Fruit fly (Drosophila melanogaster): ENCODE results near the gene CG13950.

CG13950 gene

DNA sequence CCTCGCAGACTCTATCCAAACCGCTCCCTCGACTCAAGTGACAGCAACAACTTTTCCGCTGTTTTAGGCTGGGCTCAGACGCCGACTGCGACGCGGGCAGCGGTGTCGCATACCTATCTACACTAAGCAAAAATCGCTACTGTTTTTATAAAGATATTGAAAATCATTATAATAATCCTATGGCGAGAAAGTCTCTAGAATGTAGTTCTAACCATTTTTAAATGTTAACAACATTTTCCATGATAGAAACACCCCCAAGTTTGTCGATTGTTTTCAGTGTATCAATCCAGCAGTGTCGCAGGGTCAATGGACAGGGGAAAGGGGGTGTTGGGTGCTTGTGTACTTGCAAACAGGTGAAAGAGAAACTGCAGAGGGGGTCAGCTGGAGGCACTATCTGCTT lies 5.9 kb downstream of the CG13950 start:
- TF ChIP-seq Crg-1 (GFP tag; optimal IDR thresholded peaks at IDR 0.05) (peak; percentile 88), ovo (GFP tag; optimal IDR thresholded peaks at IDR 0.05) (peak; percentile 93), CG14711 (tag; optimal IDR thresholded peaks at IDR 0.05) (peak; percentile 92), CG11617 (GFP tag; optimal IDR thresholded peaks at IDR 0.05) (peak; percentile 95), CG5204 (GFP tag; optimal IDR thresholded peaks at IDR 0.05) (peak; percentile 95), toe (GFP tag; optimal IDR thresholded peaks at IDR 0.05) (peak; percentile 95), CG33017 (tag; optimal IDR thresholded peaks at IDR 0.05) (peak; percentile 97), cnc (optimal IDR thresholded peaks at IDR 0.05) (no peak), CG7045 (GFP tag; optimal IDR thresholded peaks at IDR 0.05) (peak; percentile 96), CG1620 (GFP tag; optimal IDR thresholded peaks at IDR 0.05) (peak; percentile 97), bab1 (GFP tag; optimal IDR thresholded peaks at IDR 0.05) (peak; percentile 98), CG12768 (GFP tag; optimal IDR thresholded peaks at IDR 0.05) (peak; percentile 97), Hr96 (GFP tag; optimal IDR thresholded peaks at IDR 0.05) (peak; percentile 96), cic (GFP tag; optimal IDR thresholded peaks at IDR 0.05) (peak; percentile 78), CG7101 (tag; optimal IDR thresholded peaks at IDR 0.05) (peak; percentile 97), Mnt (GFP tag; optimal IDR thresholded peaks at IDR 0.05) (peak; percentile 91), tj (GFP tag; optimal IDR thresholded peaks at IDR 0.05) (peak; percentile 86), Clk (GFP tag; optimal IDR thresholded peaks at IDR 0.05) (peak; percentile 95), kay (GFP tag; ENCODE audit: borderline replicate concordance) (no peak), pad (GFP tag; optimal IDR thresholded peaks at IDR 0.05) (peak; percentile 87)

DNA sequence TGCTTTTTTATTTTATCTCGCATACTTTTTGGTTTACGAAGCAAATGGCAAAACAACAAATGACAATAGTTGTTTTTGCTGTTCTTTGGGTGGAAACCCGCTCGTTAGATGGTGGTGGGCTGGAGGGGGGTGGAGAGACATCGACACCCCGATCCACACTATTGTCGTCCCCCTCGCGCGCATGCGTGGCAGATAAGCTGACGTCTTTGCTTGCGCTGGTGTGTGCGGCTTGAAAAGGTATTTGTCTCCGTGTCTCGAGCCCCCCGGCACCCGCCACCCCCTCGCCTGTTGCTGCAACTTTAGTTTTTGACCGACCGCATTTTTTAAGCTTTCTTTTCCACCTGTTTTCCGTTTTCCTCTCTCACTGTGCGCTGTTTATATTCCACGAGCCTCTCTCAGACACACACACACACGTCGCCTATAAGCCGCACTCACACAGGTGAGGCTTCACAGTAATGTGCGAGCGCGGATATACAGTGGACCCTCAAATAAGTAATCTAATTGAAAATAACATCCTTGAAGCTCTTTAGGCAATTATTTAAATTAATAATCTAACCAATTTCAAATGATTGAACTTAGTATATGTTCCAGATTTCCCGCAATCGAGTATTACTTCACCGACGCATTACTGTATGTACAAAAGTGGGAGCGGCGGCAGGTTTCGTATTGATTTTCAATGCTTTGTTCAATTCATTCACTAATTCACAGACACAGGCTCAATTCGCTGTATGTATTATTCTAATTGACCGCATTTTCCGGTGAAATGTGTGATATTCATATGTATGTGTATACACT lies 7.2 kb downstream of the CG13950 start:
- peak; percentile 94 for TF ChIP-seq CG11617 (GFP tag; optimal IDR thresholded peaks at IDR 0.05)
- TF ChIP-seq toe (GFP tag; optimal IDR thresholded peaks at IDR 0.05), result peak; percentile 97
- peak; percentile 98 for TF ChIP-seq CG12768 (GFP tag; optimal IDR thresholded peaks at IDR 0.05)
- TF ChIP-seq Crg-1 (GFP tag; optimal IDR thresholded peaks at IDR 0.05), result peak; percentile 97
- TF ChIP-seq pad (GFP tag; optimal IDR thresholded peaks at IDR 0.05), result peak; percentile 89
- TF ChIP-seq Hr96 (GFP tag; optimal IDR thresholded peaks at IDR 0.05), result peak; percentile 95
- TF ChIP-seq kay (GFP tag; ENCODE audit: borderline replicate concordance), result no peak
- peak; percentile 98 for TF ChIP-seq CG33017 (tag; optimal IDR thresholded peaks at IDR 0.05)
- peak; percentile 94 for TF ChIP-seq Clk (GFP tag; optimal IDR thresholded peaks at IDR 0.05)
- peak; percentile 65 for TF ChIP-seq tj (GFP tag; optimal IDR thresholded peaks at IDR 0.05)
- TF ChIP-seq CG5204 (GFP tag; optimal IDR thresholded peaks at IDR 0.05), result peak; percentile 96
- TF ChIP-seq CG14711 (tag; optimal IDR thresholded peaks at IDR 0.05), result peak; percentile 93
- peak; percentile 98 for TF ChIP-seq bab1 (GFP tag; optimal IDR thresholded peaks at IDR 0.05)
- peak; percentile 90 for TF ChIP-seq Mnt (GFP tag; optimal IDR thresholded peaks at IDR 0.05)
- peak; percentile 49 for TF ChIP-seq ovo (GFP tag; optimal IDR thresholded peaks at IDR 0.05)
- peak; percentile 98 for TF ChIP-seq CG1620 (GFP tag; optimal IDR thresholded peaks at IDR 0.05)
- TF ChIP-seq cnc (optimal IDR thresholded peaks at IDR 0.05), result no peak
- TF ChIP-seq cic (GFP tag; optimal IDR thresholded peaks at IDR 0.05), result peak; percentile 98
- TF ChIP-seq CG7101 (tag; optimal IDR thresholded peaks at IDR 0.05), result peak; percentile 98
- TF ChIP-seq CG7045 (GFP tag; optimal IDR thresholded peaks at IDR 0.05), result peak; percentile 94

DNA sequence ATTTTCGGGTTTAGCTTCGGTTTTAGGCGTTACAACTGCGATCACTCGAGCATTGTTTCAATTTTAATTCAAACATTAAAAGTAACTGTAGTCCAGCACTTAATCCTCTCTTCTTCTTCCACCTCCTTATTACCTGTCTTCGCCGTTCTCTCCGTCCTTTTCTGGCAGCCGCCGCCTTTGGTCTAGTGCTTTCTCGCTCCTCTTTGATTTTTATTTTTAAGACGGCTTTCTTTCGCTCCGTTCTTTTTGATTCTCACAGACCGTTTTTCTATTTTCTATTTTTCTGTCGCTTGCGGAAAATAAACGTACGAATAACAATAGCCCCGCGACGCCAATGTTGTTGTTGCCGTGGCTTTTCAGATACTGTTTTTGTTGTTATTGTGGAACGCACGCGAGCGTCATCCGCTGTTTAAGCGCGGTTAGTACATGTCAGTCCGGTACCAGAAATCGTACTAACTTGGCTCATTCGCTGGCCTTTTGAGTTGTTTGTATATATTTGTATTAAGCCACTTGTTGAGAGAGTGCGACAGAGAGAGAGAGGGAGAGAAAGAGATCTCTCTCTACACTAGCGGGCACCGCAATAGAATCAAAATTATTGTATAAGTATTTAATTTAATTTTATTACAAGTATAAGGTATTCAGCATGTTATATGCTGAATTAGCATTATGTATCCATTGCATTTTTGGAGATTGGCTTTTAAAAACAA lies 8.1 kb downstream of the CG13950 start, which contains the start of gene aru:
aru (minus strand) TSS at position 456 of the 707 bp plus-strand sequence.
- TF ChIP-seq CG5204 (GFP tag; optimal IDR thresholded peaks at IDR 0.05) (no peak), CG33017 (tag; optimal IDR thresholded peaks at IDR 0.05) (no peak), toe (GFP tag; optimal IDR thresholded peaks at IDR 0.05) (no peak), CG1620 (GFP tag; optimal IDR thresholded peaks at IDR 0.05) (peak; percentile 25), Mnt (GFP tag; optimal IDR thresholded peaks at IDR 0.05) (peak; percentile 50), tj (GFP tag; optimal IDR thresholded peaks at IDR 0.05) (peak; percentile 10), Clk (GFP tag; optimal IDR thresholded peaks at IDR 0.05) (no peak), CG14711 (tag; optimal IDR thresholded peaks at IDR 0.05) (peak; percentile 15), bab1 (GFP tag; optimal IDR thresholded peaks at IDR 0.05) (peak; percentile 41), Hr96 (GFP tag; optimal IDR thresholded peaks at IDR 0.05) (no peak)

dm6 chr2L:868961-869360 lies 9.0 kb downstream of the CG13950 start:
- TF ChIP-seq kay (GFP tag; ENCODE audit: borderline replicate concordance), result no peak
- no peak for TF ChIP-seq Crg-1 (GFP tag; optimal IDR thresholded peaks at IDR 0.05)
- no peak for TF ChIP-seq CG33017 (tag; optimal IDR thresholded peaks at IDR 0.05)
- no peak for TF ChIP-seq ovo (GFP tag; optimal IDR thresholded peaks at IDR 0.05)
- TF ChIP-seq CG14711 (tag; optimal IDR thresholded peaks at IDR 0.05), result no peak
- no peak for TF ChIP-seq tj (GFP tag; optimal IDR thresholded peaks at IDR 0.05)

- TF ChIP-seq bab1 (GFP tag; optimal IDR thresholded peaks at IDR 0.05) (peak; percentile 1), Crg-1 (GFP tag; optimal IDR thresholded peaks at IDR 0.05) (no peak), CG33017 (tag; optimal IDR thresholded peaks at IDR 0.05) (peak; percentile 18), Mnt (GFP tag; optimal IDR thresholded peaks at IDR 0.05) (peak; percentile 55), CG14711 (tag; optimal IDR thresholded peaks at IDR 0.05) (peak; percentile 24), CG7101 (tag; optimal IDR thresholded peaks at IDR 0.05) (peak; percentile 7), pad (GFP tag; optimal IDR thresholded peaks at IDR 0.05) (no peak), kay (GFP tag; ENCODE audit: borderline replicate concordance) (no peak)
Measured at dm6 chr2L:869497-870040, 9.6 kb downstream of the CG13950 start, which contains the start of gene dbe. dbe (minus strand) TSS chr2L:869857.

Measured in whole organism, adult.